Worm (Caenorhabditis elegans): Measurements from ENCODE around the gene xbx-1.

- no peak for TF ChIP-seq nhr-25 (tag; optimal IDR thresholded peaks at IDR 0.05)
- TF ChIP-seq ama-1 (optimal IDR thresholded peaks at IDR 0.05) = no peak
- TF ChIP-seq nhr-77 (tag; optimal IDR thresholded peaks at IDR 0.05) = no peak
- no peak for TF ChIP-seq nhr-6 (tag; optimal IDR thresholded peaks at IDR 0.05)
- TF ChIP-seq nhr-10 (tag; optimal IDR thresholded peaks at IDR 0.05) = no peak
- no peak for TF ChIP-seq ceh-82 (tag; optimal IDR thresholded peaks at IDR 0.05)
- TF ChIP-seq unc-39 (tag; optimal IDR thresholded peaks at IDR 0.05) = no peak
- no peak for TF ChIP-seq ZK546.5 (tag; optimal IDR thresholded peaks at IDR 0.05)
- TF ChIP-seq snpc-4 (tag; optimal IDR thresholded peaks at IDR 0.05) = no peak
- TF ChIP-seq mab-5 (tag; optimal IDR thresholded peaks at IDR 0.05) = no peak
- TF ChIP-seq elt-3 (tag; optimal IDR thresholded peaks at IDR 0.05) = no peak
- no peak for TF ChIP-seq ztf-11 (tag; optimal IDR thresholded peaks at IDR 0.05)
Observed at ce11 chrV:15020732-15021131, 40.7 kb downstream of the xbx-1 start, which contains the start of gene F14H8.5.
